Fruit fly (Drosophila melanogaster) whole organism, adult: Measurements from ENCODE around the gene Surf1.

Experiments
- CG11617 ChIP-seq: fragments of 200-800 bp; sonication (Bioruptor generic); optimal IDR thresholded peaks from 2 replicates; lab custom pipeline; 2017; ENCODE audit warnings: mild to moderate bottlenecking, missing biosample characterization, missing genetic modification reagents, missing genetic modification characterization
- CG12768 ChIP-seq: fragments of 200-800 bp; sonication (Bioruptor generic); optimal IDR thresholded peaks from 2 replicates; lab custom pipeline; 2017; ENCODE audit warnings: missing biosample characterization, missing genetic modification characterization, mild to moderate bottlenecking, moderate library complexity, missing genetic modification reagents
- CG14711 ChIP-seq: fragments of 200-800 bp; sonication (Bioruptor generic); optimal IDR thresholded peaks from 2 replicates; lab custom pipeline; 2018; ENCODE audit warnings: missing biosample characterization, mild to moderate bottlenecking, missing genetic modification characterization, moderate library complexity
- CG1620 ChIP-seq: fragments of 200-800 bp; sonication (Bioruptor generic); optimal IDR thresholded peaks from 2 replicates; lab custom pipeline; 2016; ENCODE audit warnings: missing biosample characterization, missing genetic modification characterization
- CG33017 ChIP-seq: fragments of 200-800 bp; sonication (Bioruptor generic); optimal IDR thresholded peaks from 2 replicates; lab custom pipeline; 2018; ENCODE audit warnings: missing biosample characterization, mild to moderate bottlenecking, missing genetic modification characterization, moderate library complexity
- CG5204 ChIP-seq: fragments of 200-800 bp; sonication (Bioruptor generic); optimal IDR thresholded peaks from 2 replicates; lab custom pipeline; 2016; ENCODE audit warnings: missing biosample characterization, missing genetic modification characterization
- CG7045 ChIP-seq: fragments of 200-800 bp; sonication (Bioruptor generic); optimal IDR thresholded peaks from 2 replicates; lab custom pipeline; 2017; ENCODE audit warnings: missing biosample characterization, mild to moderate bottlenecking, missing genetic modification characterization
- CG7101 ChIP-seq: fragments of 200-800 bp; sonication (Bioruptor generic); optimal IDR thresholded peaks from 2 replicates; lab custom pipeline; 2018; ENCODE audit warnings: missing biosample characterization, mild to moderate bottlenecking, missing genetic modification characterization, moderate library complexity
- Clk ChIP-seq: fragments of 200-800 bp; sonication (Bioruptor generic); optimal IDR thresholded peaks from 2 replicates; lab custom pipeline; 2017; ENCODE audit warnings: missing biosample characterization, missing genetic modification characterization
- Crg-1 ChIP-seq: fragments of 200-800 bp; sonication (Bioruptor generic); optimal IDR thresholded peaks from 2 replicates; lab custom pipeline; 2016; ENCODE audit warnings: missing biosample characterization, missing genetic modification characterization
- Hr96 ChIP-seq: fragments of 200-800 bp; sonication (Bioruptor generic); optimal IDR thresholded peaks from 2 replicates; lab custom pipeline; 2016; ENCODE audit warnings: missing biosample characterization, missing genetic modification characterization
- Mnt ChIP-seq: fragments of 200-800 bp; sonication (Bioruptor generic); optimal IDR thresholded peaks from 2 replicates; lab custom pipeline; 2016; ENCODE audit warnings: missing biosample characterization, mild to moderate bottlenecking, missing genetic modification characterization
- bab1 ChIP-seq: fragments of 200-800 bp; sonication (Bioruptor generic); optimal IDR thresholded peaks from 3 replicates; lab custom pipeline; 2019; ENCODE audit warnings: missing biosample characterization, mild to moderate bottlenecking, missing genetic modification characterization, moderate library complexity
- cic ChIP-seq: fragments of 200-800 bp; sonication (Bioruptor generic); optimal IDR thresholded peaks from 2 replicates; lab custom pipeline; 2017; ENCODE audit warnings: missing biosample characterization, mild to moderate bottlenecking, missing genetic modification characterization, moderate library complexity
- cnc ChIP-seq, 2 experiments: fragments of >200 bp; optimal IDR thresholded peaks; 2 replicates each; lab custom pipeline; 2017
- kay ChIP-seq: fragments of 200-800 bp; sonication (Bioruptor generic); peaks from one replicate; lab custom pipeline; 2016; ENCODE audit warnings: missing biosample characterization, missing genetic modification characterization, borderline replicate concordance
- ovo ChIP-seq: fragments of 200-800 bp; sonication (Bioruptor generic); optimal IDR thresholded peaks from 2 replicates; lab custom pipeline; 2016; ENCODE audit warnings: missing biosample characterization, missing genetic modification characterization
- pad ChIP-seq: fragments of 200-800 bp; sonication (Bioruptor generic); optimal IDR thresholded peaks from 3 replicates; lab custom pipeline; 2017; ENCODE audit warnings: missing biosample characterization, missing genetic modification characterization, mild to moderate bottlenecking, moderate library complexity, missing genetic modification reagents
- tj ChIP-seq: fragments of 200-800 bp; sonication (Bioruptor generic); optimal IDR thresholded peaks from 3 replicates; lab custom pipeline; 2017; ENCODE audit warnings: missing biosample characterization, mild to moderate bottlenecking, missing genetic modification characterization, moderate library complexity
- toe ChIP-seq: fragments of 200-800 bp; sonication (Bioruptor generic); optimal IDR thresholded peaks from 2 replicates; lab custom pipeline; 2016; ENCODE audit warnings: missing biosample characterization, missing genetic modification characterization

The Surf1 gene

DNA sequence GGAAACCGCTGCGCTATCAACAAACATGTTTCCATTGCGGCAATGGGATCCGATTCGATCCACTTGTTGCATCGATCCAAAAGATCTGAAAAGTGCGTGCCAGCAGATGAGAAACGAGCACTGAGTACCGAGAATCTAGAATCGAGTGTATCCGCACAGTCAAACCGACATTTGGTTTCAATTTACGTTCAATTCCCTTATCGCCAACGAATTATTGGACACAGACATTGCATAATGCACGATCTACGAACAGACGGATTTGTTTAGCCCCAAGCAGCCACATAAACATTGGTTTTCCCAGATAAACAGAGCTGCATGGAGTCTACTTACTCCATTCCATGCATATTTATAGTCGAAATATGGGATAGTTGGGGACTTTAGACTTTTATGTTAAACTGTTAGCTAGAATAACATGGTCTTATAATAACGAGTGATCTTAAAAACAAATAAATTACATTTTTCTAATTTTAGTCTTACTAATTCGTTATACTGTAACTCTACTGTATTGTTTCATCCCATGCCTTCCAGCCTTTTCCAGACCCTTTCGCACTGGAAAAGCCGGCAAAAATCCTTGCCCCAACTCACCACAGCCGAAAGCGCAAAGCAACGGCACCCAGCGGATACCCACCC, 20.7 kb downstream of the Surf1 start:
- TF ChIP-seq cnc (optimal IDR thresholded peaks at IDR 0.05; lab: Kevin White, UChicago): no peak
- TF ChIP-seq CG7101 (tag; lab: Kevin White, UChicago): no peak
- no peak for TF ChIP-seq Crg-1
- TF ChIP-seq pad (GFP tag; lab: Kevin White, UChicago): no peak
- no peak for TF ChIP-seq Mnt (GFP tag; lab: Kevin White, UChicago)
- no peak for TF ChIP-seq CG11617
- TF ChIP-seq Hr96 (GFP tag; lab: Kevin White, UChicago): no peak
- no peak for TF ChIP-seq CG1620 (GFP tag; lab: Kevin White, UChicago)
- TF ChIP-seq CG12768 (GFP tag; lab: Kevin White, UChicago): no peak

DNA sequence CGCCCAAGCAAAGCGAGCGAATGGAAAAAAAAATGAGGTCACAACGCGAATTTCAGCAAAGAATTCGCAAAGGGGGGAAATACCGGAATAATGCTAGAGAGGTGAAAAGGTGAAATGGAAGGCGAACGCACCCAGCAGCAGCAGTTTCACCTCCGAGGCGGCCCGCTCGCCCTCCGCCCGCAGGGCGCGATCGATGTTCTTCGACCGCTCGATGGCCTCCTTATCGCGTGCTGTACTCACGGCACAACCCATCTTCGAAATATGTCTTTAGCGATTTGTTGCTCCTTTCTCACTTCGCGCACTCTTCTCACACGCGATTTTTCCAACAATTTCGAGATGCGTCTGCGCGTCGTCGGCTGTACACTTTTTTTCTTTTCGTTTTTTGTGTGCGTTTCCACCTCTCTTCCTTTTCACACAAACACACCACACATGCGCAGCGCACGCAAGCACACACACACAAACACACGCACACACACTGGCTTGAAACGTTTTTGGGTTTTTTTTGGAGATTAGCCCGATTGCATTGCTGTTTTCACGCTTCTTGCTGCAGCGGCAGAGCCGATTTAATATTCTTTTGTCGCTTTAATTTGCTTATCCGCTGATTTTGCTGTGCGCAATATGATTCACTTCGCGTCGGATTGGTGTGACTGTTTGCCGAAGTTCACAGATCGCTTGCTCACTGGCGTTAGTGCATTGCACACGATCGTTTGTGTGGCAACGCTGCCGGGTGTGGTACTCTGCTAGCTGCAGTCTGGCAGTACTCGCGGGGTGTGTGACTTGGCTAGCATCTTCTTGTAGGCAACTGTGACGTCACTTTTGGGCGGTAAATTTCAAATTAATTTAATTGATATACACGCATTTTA, 21.5 kb downstream of the Surf1 start, which contains the start of gene Galphai:
Gene Galphai, minus strand, starts transcription at position 658 of the 863 bp plus-strand sequence.
- TF ChIP-seq Mnt (GFP tag; lab: Kevin White, UChicago): peak; percentile 48
- peak; percentile 38 for TF ChIP-seq ovo (GFP tag; lab: Kevin White, UChicago)
- no peak for TF ChIP-seq CG5204 (GFP tag; lab: Kevin White, UChicago)
- TF ChIP-seq Crg-1: peak; percentile 47
- TF ChIP-seq tj: peak; percentile 60
- TF ChIP-seq CG7101 (tag; lab: Kevin White, UChicago): peak; percentile 60
- no peak for TF ChIP-seq toe
- no peak for TF ChIP-seq CG33017 (tag; lab: Kevin White, UChicago)
- peak; percentile 65 for TF ChIP-seq CG1620 (GFP tag; lab: Kevin White, UChicago)
- no peak for TF ChIP-seq CG11617
- peak; percentile 4 for TF ChIP-seq CG14711
- TF ChIP-seq bab1 (GFP tag; lab: Kevin White, UChicago): peak; percentile 84
- peak; percentile 93 for TF ChIP-seq pad (GFP tag; lab: Kevin White, UChicago)
- TF ChIP-seq cic (GFP tag; lab: Kevin White, UChicago): peak; percentile 34
- TF ChIP-seq Clk (GFP tag; lab: Kevin White, UChicago): no peak
- no peak for TF ChIP-seq CG12768 (GFP tag; lab: Kevin White, UChicago)
- TF ChIP-seq Hr96 (GFP tag; lab: Kevin White, UChicago): no peak
- no peak for TF ChIP-seq cnc (optimal IDR thresholded peaks at IDR 0.05; lab: Kevin White, UChicago)
- no peak for TF ChIP-seq CG7045 (GFP tag; lab: Kevin White, UChicago)
- TF ChIP-seq kay (GFP tag; lab: Kevin White, UChicago): peak; percentile 99

DNA sequence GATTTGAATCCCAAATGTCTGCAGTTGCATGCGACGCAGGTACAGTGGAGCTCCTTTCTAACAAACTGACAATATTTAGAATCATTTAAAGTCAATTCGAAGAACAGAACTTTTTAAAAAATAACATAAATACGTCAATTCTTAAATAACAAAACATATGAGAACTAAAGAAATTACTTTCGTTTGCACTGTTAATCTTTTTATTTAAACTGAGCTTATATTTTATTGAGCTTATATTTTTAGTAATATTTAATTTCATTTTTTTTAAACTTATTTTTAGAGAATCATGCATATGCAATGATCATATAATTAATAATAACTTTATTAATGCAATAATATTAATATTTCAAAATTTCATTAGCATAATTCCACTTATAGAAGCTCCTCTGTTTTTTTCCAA, 22.4 kb downstream of the Surf1 start:
- TF ChIP-seq CG1620 (GFP tag; lab: Kevin White, UChicago) (no peak), ovo (GFP tag; lab: Kevin White, UChicago) (no peak), CG33017 (tag; lab: Kevin White, UChicago) (no peak), Mnt (GFP tag; lab: Kevin White, UChicago) (no peak), Crg-1 (no peak), kay (GFP tag; lab: Kevin White, UChicago) (no peak), cnc (optimal IDR thresholded peaks at IDR 0.05; lab: Kevin White, UChicago) (no peak), CG5204 (GFP tag; lab: Kevin White, UChicago) (no peak), CG7045 (GFP tag; lab: Kevin White, UChicago) (no peak), toe (no peak), Hr96 (GFP tag; lab: Kevin White, UChicago) (no peak), CG12768 (GFP tag; lab: Kevin White, UChicago) (no peak), CG14711 (no peak), tj (no peak), CG11617 (no peak), pad (GFP tag; lab: Kevin White, UChicago) (no peak), cic (GFP tag; lab: Kevin White, UChicago) (no peak), CG7101 (tag; lab: Kevin White, UChicago) (no peak)

DNA sequence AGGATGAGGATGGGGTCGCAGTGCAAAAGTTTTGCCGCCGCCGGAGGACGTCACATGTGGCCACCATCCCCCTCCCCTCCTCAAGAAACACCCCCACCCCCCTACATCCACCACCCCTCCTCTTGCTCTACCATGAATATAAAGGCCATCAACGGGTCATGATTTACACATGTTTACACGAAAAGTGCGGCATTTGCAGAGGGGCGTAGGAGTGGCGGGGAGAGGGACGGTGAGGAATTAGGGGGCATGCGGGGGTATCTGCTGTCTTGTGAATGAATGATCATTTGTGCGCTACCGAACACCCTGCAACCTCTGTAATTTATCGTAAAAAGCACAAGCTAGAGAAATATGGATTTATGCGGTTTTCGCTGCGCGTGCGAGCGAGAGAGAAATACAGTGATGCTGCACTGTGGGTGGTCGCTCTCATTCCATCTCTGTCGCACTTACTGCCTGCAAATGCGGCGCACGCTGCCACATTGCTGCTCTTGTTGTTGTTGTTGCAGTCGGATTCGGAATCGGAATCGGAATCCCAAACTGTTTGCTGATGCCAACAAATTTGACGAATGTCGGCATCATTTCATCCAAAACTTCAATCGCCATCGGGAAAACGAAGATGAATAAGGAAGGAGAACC, 23.1 kb downstream of the Surf1 start:
- TF ChIP-seq cnc (optimal IDR thresholded peaks at IDR 0.05; lab: Kevin White, UChicago) (no peak), CG7045 (GFP tag; lab: Kevin White, UChicago) (no peak), pad (GFP tag; lab: Kevin White, UChicago) (no peak), cic (GFP tag; lab: Kevin White, UChicago) (no peak), tj (no peak), kay (GFP tag; lab: Kevin White, UChicago) (no peak)

DNA sequence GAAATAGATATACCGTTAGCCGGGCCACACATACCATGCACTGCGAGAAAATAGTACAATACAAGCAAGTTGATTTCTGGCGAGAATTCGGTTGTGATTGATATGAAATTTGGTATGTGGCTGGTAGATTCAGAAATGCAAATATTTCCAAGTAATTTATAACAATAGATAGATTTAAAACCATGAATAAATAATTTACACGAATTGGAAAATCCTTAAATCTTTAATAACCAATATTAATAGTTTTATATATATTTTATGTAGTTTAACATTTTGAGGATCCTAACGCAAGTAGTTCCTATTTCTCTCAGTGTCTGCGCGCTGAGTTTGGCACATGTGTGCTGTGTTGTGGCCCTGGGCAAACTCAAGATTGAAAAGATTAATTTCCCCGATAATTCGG, 23.7 kb downstream of the Surf1 start:
- TF ChIP-seq kay (GFP tag; lab: Kevin White, UChicago) (no peak), CG11617 (no peak), Hr96 (GFP tag; lab: Kevin White, UChicago) (no peak), CG33017 (tag; lab: Kevin White, UChicago) (no peak), cnc (optimal IDR thresholded peaks at IDR 0.05; lab: Kevin White, UChicago) (no peak), toe (no peak), CG7101 (tag; lab: Kevin White, UChicago) (no peak), Clk (GFP tag; lab: Kevin White, UChicago) (no peak), cic (GFP tag; lab: Kevin White, UChicago) (no peak), CG5204 (GFP tag; lab: Kevin White, UChicago) (no peak), CG1620 (GFP tag; lab: Kevin White, UChicago) (no peak), Mnt (GFP tag; lab: Kevin White, UChicago) (no peak), pad (GFP tag; lab: Kevin White, UChicago) (no peak), CG12768 (GFP tag; lab: Kevin White, UChicago) (no peak)
